Fruit fly (Drosophila melanogaster) whole organism, prepupa: Measurements from ENCODE around the gene Cpr64Ad.

Source experiments
- Blimp-1 ChIP-seq: fragments of 200-800 bp; sonication (Bioruptor generic); optimal IDR thresholded peaks from 3 replicates; lab custom pipeline; 2017; ENCODE audit warnings: missing biosample characterization, missing genetic modification characterization, mild to moderate bottlenecking, moderate library complexity, missing genetic modification reagents
- Eip93F ChIP-seq: fragments of 200-800 bp; sonication (Bioruptor generic); optimal IDR thresholded peaks from 2 replicates; lab custom pipeline; 2016; ENCODE audit warnings: missing biosample characterization, mild to moderate bottlenecking, missing genetic modification characterization
- Gug ChIP-seq: fragments of 200-800 bp; sonication (Bioruptor generic); IDR thresholded peaks from 2 replicates; pipeline ENCODE4 v1.3.6; 2022; ENCODE audit warnings: missing biosample characterization, missing genetic modification characterization
- Lpt ChIP-seq: fragments of 200-800 bp; sonication (Bioruptor generic); optimal IDR thresholded peaks from 3 replicates; lab custom pipeline; 2016; ENCODE audit warnings: missing biosample characterization, missing genetic modification characterization
- Met ChIP-seq: fragments of 200-800 bp; sonication (Bioruptor generic); optimal IDR thresholded peaks from 3 replicates; lab custom pipeline; 2016; ENCODE audit warnings: missing biosample characterization, missing genetic modification characterization
- OdsH ChIP-seq: fragments of 200-800 bp; sonication (Bioruptor generic); optimal IDR thresholded peaks from 3 replicates; lab custom pipeline; 2016; ENCODE audit warnings: missing biosample characterization, missing genetic modification characterization
- achi ChIP-seq: fragments of 200-800 bp; sonication (Bioruptor generic); optimal IDR thresholded peaks from 3 replicates; lab custom pipeline; 2016; ENCODE audit warnings: missing biosample characterization, missing genetic modification characterization
- cyc ChIP-seq: fragments of 200-800 bp; sonication (Bioruptor generic); optimal IDR thresholded peaks from 3 replicates; lab custom pipeline; 2016; ENCODE audit warnings: missing biosample characterization, missing genetic modification characterization
- fd59A ChIP-seq: fragments of 200-800 bp; sonication (Bioruptor generic); optimal IDR thresholded peaks from 2 replicates; lab custom pipeline; 2017; ENCODE audit warnings: missing biosample characterization, mild to moderate bottlenecking, missing genetic modification characterization, missing genetic modification reagents
- fd85E ChIP-seq: fragments of 200-800 bp; sonication (Bioruptor generic); optimal IDR thresholded peaks from 3 replicates; lab custom pipeline; 2016; ENCODE audit warnings: missing biosample characterization, missing genetic modification characterization
- pdm3 ChIP-seq: fragments of 200-800 bp; sonication (Bioruptor generic); optimal IDR thresholded peaks from 3 replicates; lab custom pipeline; 2016; ENCODE audit warnings: missing biosample characterization, missing genetic modification characterization
- spab ChIP-seq: fragments of 200-800 bp; sonication (Bioruptor generic); optimal IDR thresholded peaks from 2 replicates; lab custom pipeline; 2017; ENCODE audit warnings: missing biosample characterization, mild to moderate bottlenecking, missing genetic modification characterization, missing genetic modification reagents
- svp ChIP-seq: fragments of 200-800 bp; sonication (Bioruptor generic); peaks from one replicate; lab custom pipeline; 2016; ENCODE audit warnings: missing biosample characterization, missing genetic modification characterization

dm6 chr3L:4220679-4221078 lies 5.5 kb downstream of the Cpr64Ad start:
- peak; percentile 41 for TF ChIP-seq Blimp-1
- no peak for TF ChIP-seq fd85E
- no peak for TF ChIP-seq achi
- no peak for TF ChIP-seq Gug
- no peak for TF ChIP-seq fd59A
- no peak for TF ChIP-seq pdm3
- no peak for TF ChIP-seq Lpt (GFP tag; lab: Kevin White, UChicago)
- TF ChIP-seq svp (GFP tag; lab: Kevin White, UChicago) = no peak
- no peak for TF ChIP-seq OdsH (GFP tag; lab: Kevin White, UChicago)
- TF ChIP-seq spab (GFP tag; lab: Kevin White, UChicago) = no peak
- no peak for TF ChIP-seq Eip93F (GFP tag; lab: Kevin White, UChicago)
- TF ChIP-seq Met (GFP tag; lab: Kevin White, UChicago) = no peak
- no peak for TF ChIP-seq cyc (GFP tag; lab: Kevin White, UChicago)
